Worm (Caenorhabditis elegans): ENCODE data around the gene irld-12.

The irld-12 gene

ce11 chrV:3039282-3039681, 18.1 kb upstream of the irld-12 start, which contains the start of gene chpf-2:
Gene chpf-2, minus strand, starts transcription at chrV:3039382.
- TF ChIP-seq med-1 (GFP tag; optimal IDR thresholded peaks at IDR 0.05; ENCODE audit: insufficient read depth) (no peak), T22C8.4 (GFP tag; IDR thresholded peaks at IDR 0.05) (no peak), ztf-23 (GFP tag; IDR thresholded peaks at IDR 0.05) (no peak), cog-1 (tag; optimal IDR thresholded peaks at IDR 0.05) (no peak), flt-1 (GFP tag; IDR thresholded peaks at IDR 0.05) (no peak), ztf-29 (GFP tag; IDR thresholded peaks at IDR 0.05) (no peak), tab-1 (GFP tag; IDR thresholded peaks at IDR 0.05) (no peak), klf-2 (GFP tag; conservative IDR thresholded peaks at IDR 0.05) (no peak), ref-1 (GFP tag; conservative IDR thresholded peaks at IDR 0.05) (no peak)

ce11 chrV:3038058-3038457, 16.9 kb upstream of the irld-12 start:
- TF ChIP-seq med-1 (GFP tag; optimal IDR thresholded peaks at IDR 0.05; ENCODE audit: insufficient read depth) (no peak), flt-1 (GFP tag; IDR thresholded peaks at IDR 0.05) (no peak), klf-2 (GFP tag; conservative IDR thresholded peaks at IDR 0.05) (no peak), tab-1 (GFP tag; IDR thresholded peaks at IDR 0.05) (no peak), ztf-23 (GFP tag; IDR thresholded peaks at IDR 0.05) (no peak), ztf-29 (GFP tag; IDR thresholded peaks at IDR 0.05) (no peak), cog-1 (tag; optimal IDR thresholded peaks at IDR 0.05) (no peak)

ce11 chrV:3034236-3034635, 13.0 kb upstream of the irld-12 start, which contains the start of gene srw-8:
Gene srw-8, minus strand, starts transcription at chrV:3034336.
- TF ChIP-seq tab-1 (GFP tag; IDR thresholded peaks at IDR 0.05) (no peak), T22C8.4 (GFP tag; IDR thresholded peaks at IDR 0.05) (no peak), ref-1 (GFP tag; conservative IDR thresholded peaks at IDR 0.05) (no peak), flt-1 (GFP tag; IDR thresholded peaks at IDR 0.05) (no peak), ztf-29 (GFP tag; IDR thresholded peaks at IDR 0.05) (no peak), med-1 (GFP tag; optimal IDR thresholded peaks at IDR 0.05; ENCODE audit: insufficient read depth) (no peak), ztf-23 (GFP tag; IDR thresholded peaks at IDR 0.05) (no peak)

ce11 chrV:3032343-3032742, 11.1 kb upstream of the irld-12 start, which contains the start of gene irld-38:
Gene irld-38, minus strand, starts transcription at chrV:3032443.
- TF ChIP-seq med-1 (GFP tag; optimal IDR thresholded peaks at IDR 0.05; ENCODE audit: insufficient read depth) (no peak), ztf-23 (GFP tag; IDR thresholded peaks at IDR 0.05) (no peak), ref-1 (GFP tag; conservative IDR thresholded peaks at IDR 0.05) (no peak), tab-1 (GFP tag; IDR thresholded peaks at IDR 0.05) (no peak), flt-1 (GFP tag; IDR thresholded peaks at IDR 0.05) (no peak), ztf-29 (GFP tag; IDR thresholded peaks at IDR 0.05) (no peak), cog-1 (tag; optimal IDR thresholded peaks at IDR 0.05) (no peak), klf-2 (GFP tag; conservative IDR thresholded peaks at IDR 0.05) (no peak), T22C8.4 (GFP tag; IDR thresholded peaks at IDR 0.05) (no peak)

- TF ChIP-seq flt-1 (GFP tag; IDR thresholded peaks at IDR 0.05) (no peak), tab-1 (GFP tag; IDR thresholded peaks at IDR 0.05) (no peak), ref-1 (GFP tag; conservative IDR thresholded peaks at IDR 0.05) (no peak), klf-2 (GFP tag; conservative IDR thresholded peaks at IDR 0.05) (no peak), ztf-29 (GFP tag; IDR thresholded peaks at IDR 0.05) (no peak), T22C8.4 (GFP tag; IDR thresholded peaks at IDR 0.05) (no peak), ztf-23 (GFP tag; IDR thresholded peaks at IDR 0.05) (no peak), med-1 (GFP tag; optimal IDR thresholded peaks at IDR 0.05; ENCODE audit: insufficient read depth) (no peak), cog-1 (tag; optimal IDR thresholded peaks at IDR 0.05) (no peak)
Observed at ce11 chrV:3028205-3028604, 7.0 kb upstream of the irld-12 start, which contains the start of gene asp-7. Gene asp-7, plus strand, starts transcription at chrV:3028285.

- TF ChIP-seq tab-1 (GFP tag; IDR thresholded peaks at IDR 0.05) (no peak), med-1 (GFP tag; optimal IDR thresholded peaks at IDR 0.05; ENCODE audit: insufficient read depth) (no peak), flt-1 (GFP tag; IDR thresholded peaks at IDR 0.05) (no peak), klf-2 (GFP tag; conservative IDR thresholded peaks at IDR 0.05) (no peak), ref-1 (GFP tag; conservative IDR thresholded peaks at IDR 0.05) (no peak), cog-1 (tag; optimal IDR thresholded peaks at IDR 0.05) (no peak)
Observed at ce11 chrV:3024274-3024673, 3.1 kb upstream of the irld-12 start, which contains the start of gene asp-8. Gene asp-8, plus strand, starts transcription at chrV:3024549.

ce11 chrV:3017930-3018329, 3.3 kb downstream of the irld-12 start:
- TF ChIP-seq cog-1 (tag; optimal IDR thresholded peaks at IDR 0.05) (no peak), ztf-23 (GFP tag; IDR thresholded peaks at IDR 0.05) (no peak), ztf-29 (GFP tag; IDR thresholded peaks at IDR 0.05) (no peak), med-1 (GFP tag; optimal IDR thresholded peaks at IDR 0.05; ENCODE audit: insufficient read depth) (no peak), flt-1 (GFP tag; IDR thresholded peaks at IDR 0.05) (no peak), tab-1 (GFP tag; IDR thresholded peaks at IDR 0.05) (no peak)

- no peak for TF ChIP-seq ref-1 (GFP tag; conservative IDR thresholded peaks at IDR 0.05)
- no peak for TF ChIP-seq T22C8.4 (GFP tag; IDR thresholded peaks at IDR 0.05)
- TF ChIP-seq cog-1 (tag; optimal IDR thresholded peaks at IDR 0.05), result no peak
- no peak for TF ChIP-seq ztf-29 (GFP tag; IDR thresholded peaks at IDR 0.05)
- TF ChIP-seq tab-1 (GFP tag; IDR thresholded peaks at IDR 0.05), result no peak
- no peak for TF ChIP-seq klf-2 (GFP tag; conservative IDR thresholded peaks at IDR 0.05)
- no peak for TF ChIP-seq med-1 (GFP tag; optimal IDR thresholded peaks at IDR 0.05; ENCODE audit: insufficient read depth)
- TF ChIP-seq flt-1 (GFP tag; IDR thresholded peaks at IDR 0.05), result no peak
- no peak for TF ChIP-seq ztf-23 (GFP tag; IDR thresholded peaks at IDR 0.05)
Observed at ce11 chrV:3014185-3014584, 7.0 kb downstream of the irld-12 start, which contains the start of gene K12D9.1. Gene K12D9.1, plus strand, starts transcription at chrV:3014485.

ce11 chrV:3011394-3011793, 9.8 kb downstream of the irld-12 start, which contains the start of gene srw-135:
Gene srw-135, minus strand, starts transcription at chrV:3011494.
- TF ChIP-seq klf-2 (GFP tag; conservative IDR thresholded peaks at IDR 0.05) (no peak), flt-1 (GFP tag; IDR thresholded peaks at IDR 0.05) (no peak), tab-1 (GFP tag; IDR thresholded peaks at IDR 0.05) (no peak), med-1 (GFP tag; optimal IDR thresholded peaks at IDR 0.05; ENCODE audit: insufficient read depth) (no peak), ztf-23 (GFP tag; IDR thresholded peaks at IDR 0.05) (no peak), T22C8.4 (GFP tag; IDR thresholded peaks at IDR 0.05) (no peak), ref-1 (GFP tag; conservative IDR thresholded peaks at IDR 0.05) (no peak), cog-1 (tag; optimal IDR thresholded peaks at IDR 0.05) (no peak), ztf-29 (GFP tag; IDR thresholded peaks at IDR 0.05) (no peak)

- TF ChIP-seq med-1 (GFP tag; optimal IDR thresholded peaks at IDR 0.05; ENCODE audit: insufficient read depth) (no peak), T22C8.4 (GFP tag; IDR thresholded peaks at IDR 0.05) (no peak), ref-1 (GFP tag; conservative IDR thresholded peaks at IDR 0.05) (no peak), klf-2 (GFP tag; conservative IDR thresholded peaks at IDR 0.05) (no peak), cog-1 (tag; optimal IDR thresholded peaks at IDR 0.05) (no peak), tab-1 (GFP tag; IDR thresholded peaks at IDR 0.05) (no peak), ztf-23 (GFP tag; IDR thresholded peaks at IDR 0.05) (no peak), ztf-29 (GFP tag; IDR thresholded peaks at IDR 0.05) (no peak), flt-1 (GFP tag; IDR thresholded peaks at IDR 0.05) (no peak)
Observed at ce11 chrV:3010468-3010867, 10.7 kb downstream of the irld-12 start, which contains the start of gene srw-136. Gene srw-136, minus strand, starts transcription at chrV:3010568.
